Worm (Caenorhabditis elegans): ENCODE measurements around the gene C42D4.3.
A peak's percentile ranks its signal among the peaks of the same experiment; 100 is the strongest.

DNA sequence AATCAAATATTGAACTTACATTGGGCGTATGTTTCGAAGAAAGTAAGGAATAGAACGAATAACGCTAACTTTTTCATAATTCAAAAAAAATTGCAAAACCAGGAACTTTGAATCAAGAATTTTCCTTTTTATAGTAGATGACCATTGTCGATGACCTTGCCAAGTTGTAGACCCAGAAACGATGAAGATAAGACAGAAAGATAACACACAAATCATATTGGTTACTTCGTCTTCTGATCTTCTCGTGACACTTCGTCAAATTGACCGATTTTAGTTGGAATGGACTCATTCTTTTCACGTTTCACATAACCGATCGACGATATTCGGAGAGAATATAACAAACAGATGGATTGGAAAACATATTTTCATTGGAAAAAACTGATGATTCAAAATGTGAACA is 47.3 kb upstream of the C42D4.3 start, which contains the start of gene grsp-3:
- TF ChIP-seq hmg-1.2 (GFP tag; IDR thresholded peaks at IDR 0.05): no peak
- TF ChIP-seq F52B5.7 (tag; optimal IDR thresholded peaks at IDR 0.05): no peak
- no peak for TF ChIP-seq ceh-91 (GFP tag; IDR thresholded peaks at IDR 0.05)
- no peak for TF ChIP-seq nfya-2 (GFP tag; IDR thresholded peaks at IDR 0.05)
- TF ChIP-seq rpc-1 (optimal IDR thresholded peaks at IDR 0.05): no peak
- no peak for TF ChIP-seq rpc-1 (tag; optimal IDR thresholded peaks at IDR 0.05)
- TF ChIP-seq unc-62 (GFP tag; optimal IDR thresholded peaks at IDR 0.05): no peak
- no peak for TF ChIP-seq athp-1 (tag; optimal IDR thresholded peaks at IDR 0.05)
- TF ChIP-seq F49E8.2 (tag; optimal IDR thresholded peaks at IDR 0.05; ENCODE audit: insufficient read depth): no peak
- TF ChIP-seq nhr-179 (tag; optimal IDR thresholded peaks at IDR 0.05): no peak
- no peak for TF ChIP-seq hlh-26 (GFP tag; conservative IDR thresholded peaks at IDR 0.05)
- no peak for TF ChIP-seq hlh-12 (tag; optimal IDR thresholded peaks at IDR 0.05)
- no peak for TF ChIP-seq nhr-27 (tag; optimal IDR thresholded peaks at IDR 0.05)
- TF ChIP-seq ama-1 (optimal IDR thresholded peaks at IDR 0.05): no peak
- TF ChIP-seq ama-1 (GFP tag; optimal IDR thresholded peaks at IDR 0.05): peak in 1 of 2 experiments; percentile 20
- no peak for TF ChIP-seq sea-2 (GFP tag; IDR thresholded peaks at IDR 0.05)
